Fruit fly (Drosophila melanogaster) whole organism, embryonic: ENCODE data around the gene CG10338.

ENCODE experiments used
- Atf3 ChIP-seq: fragments of 200-800 bp; sonication (Bioruptor generic); optimal IDR thresholded peaks from 3 replicates; lab custom pipeline; 2016; ENCODE audit warnings: missing biosample characterization, missing genetic modification characterization
- Atf6 ChIP-seq: fragments of 200-800 bp; sonication (Bioruptor generic); IDR thresholded peaks from 2 replicates; pipeline ENCODE4 v1.3.6; 2022; ENCODE audit warnings: missing biosample characterization, missing genetic modification characterization
- CG11695 ChIP-seq: fragments of 200-800 bp; sonication (Bioruptor generic); IDR thresholded peaks from 3 replicates; pipeline ENCODE4 v1.3.6; 2022; ENCODE audit warnings: missing biosample characterization, missing genetic modification characterization
- CG12659 ChIP-seq: fragments of 200-800 bp; sonication (Bioruptor generic); optimal IDR thresholded peaks from 3 replicates; lab custom pipeline; 2017; ENCODE audit warnings: mild to moderate bottlenecking, missing biosample characterization, missing genetic modification reagents, missing genetic modification characterization
- CG12942 ChIP-seq: fragments of 200-800 bp; sonication (Bioruptor generic); optimal IDR thresholded peaks from 3 replicates; lab custom pipeline; 2016; ENCODE audit warnings: missing biosample characterization, missing genetic modification characterization
- CG13123 ChIP-seq: fragments of 200-800 bp; sonication (Bioruptor generic); optimal IDR thresholded peaks from 2 replicates; lab custom pipeline; 2016; ENCODE audit warnings: missing biosample characterization, missing genetic modification characterization
- CG14710 ChIP-seq: fragments of 200-800 bp; sonication (Bioruptor generic); optimal IDR thresholded peaks from 3 replicates; lab custom pipeline; 2019; ENCODE audit warnings: missing biosample characterization, mild to moderate bottlenecking, missing genetic modification characterization, moderate library complexity
- CG15011 ChIP-seq: fragments of 200-800 bp; sonication (Bioruptor generic); optimal IDR thresholded peaks from 3 replicates; lab custom pipeline; 2018; ENCODE audit warnings: missing biosample characterization, mild to moderate bottlenecking, missing genetic modification characterization
- CG17359 ChIP-seq: fragments of 200-800 bp; sonication (Bioruptor generic); optimal IDR thresholded peaks from 3 replicates; lab custom pipeline; 2018; ENCODE audit warnings: missing biosample characterization, mild to moderate bottlenecking, missing genetic modification characterization, moderate library complexity
- CG17829 ChIP-seq: fragments of 200-800 bp; optimal IDR thresholded peaks from 2 replicates; lab custom pipeline; 2019; ENCODE audit warnings: missing biosample characterization, mild to moderate bottlenecking, missing genetic modification characterization, moderate library complexity
- CG2712 ChIP-seq: fragments of 200-800 bp; optimal IDR thresholded peaks from 3 replicates; lab custom pipeline; 2019; ENCODE audit warnings: missing biosample characterization, mild to moderate bottlenecking, missing genetic modification characterization, moderate library complexity
- CG3726 ChIP-seq: fragments of 200-800 bp; sonication (Bioruptor generic); IDR thresholded peaks from 3 replicates; pipeline ENCODE4, ENCODE4 v1.3.6; 2022; ENCODE audit warnings: missing biosample characterization, missing genetic modification characterization
- CG4328 ChIP-seq: fragments of 200-800 bp; sonication (Bioruptor generic); optimal IDR thresholded peaks from 3 replicates; lab custom pipeline; 2017; ENCODE audit warnings: missing biosample characterization, missing genetic modification reagents, missing genetic modification characterization
- CG5180 ChIP-seq: fragments of 200-800 bp; sonication (Bioruptor generic); optimal IDR thresholded peaks from 3 replicates; lab custom pipeline; 2017; ENCODE audit warnings: missing biosample characterization, missing genetic modification characterization, mild to moderate bottlenecking, moderate library complexity, missing genetic modification reagents
- CG6175 ChIP-seq: fragments of 200-800 bp; sonication (Bioruptor generic); IDR thresholded peaks from 3 replicates; pipeline ENCODE4 v1.3.6; 2022; ENCODE audit warnings: missing biosample characterization, missing genetic modification characterization
- CG6272 ChIP-seq: fragments of 200-800 bp; sonication (Bioruptor generic); IDR thresholded peaks from 2 replicates; pipeline ENCODE4 v1.3.6; 2022; ENCODE audit warnings: missing biosample characterization, missing genetic modification characterization
- CG6689 ChIP-seq: fragments of 200-800 bp; sonication (Bioruptor generic); IDR thresholded peaks from 2 replicates; pipeline ENCODE4 v1.3.6; 2022; ENCODE audit warnings: missing biosample characterization, missing genetic modification characterization
- CG7372 ChIP-seq: fragments of 200-800 bp; sonication (Bioruptor generic); IDR thresholded peaks from 2 replicates; pipeline ENCODE4 v1.3.6; 2022; ENCODE audit warnings: missing biosample characterization, missing genetic modification characterization
- CG8290 ChIP-seq, 3 experiments: fragments of 200-800 bp; sonication (Bioruptor generic); optimal IDR thresholded peaks; 2 replicates each; lab custom pipeline; 2016 to 2019; ENCODE audit warnings: missing biosample characterization in 3 of 3, missing genetic modification characterization in 3 of 3, mild to moderate bottlenecking in 2 of 3, moderate library complexity in 1 of 3
- CG8765 ChIP-seq: fragments of 200-800 bp; sonication (Bioruptor generic); IDR thresholded peaks from 2 replicates; pipeline ENCODE4 v1.3.6; 2022; ENCODE audit warnings: missing biosample characterization, missing genetic modification characterization
- CG8944 ChIP-seq: fragments of 200-800 bp; sonication (Bioruptor generic); optimal IDR thresholded peaks from 3 replicates; lab custom pipeline; 2016; ENCODE audit warnings: missing biosample characterization, missing genetic modification characterization
- CrebB ChIP-seq: fragments of 200-800 bp; sonication (Bioruptor generic); optimal IDR thresholded peaks from 3 replicates; lab custom pipeline; 2018; ENCODE audit warnings: missing biosample characterization, mild to moderate bottlenecking, missing genetic modification characterization
- Dbx ChIP-seq: fragments of 200-800 bp; sonication (Bioruptor generic); IDR thresholded peaks from 3 replicates; pipeline ENCODE4 v1.3.6; 2022; ENCODE audit warnings: missing biosample characterization, missing genetic modification characterization
- Dek ChIP-seq: fragments of 200-800 bp; sonication (Bioruptor generic); optimal IDR thresholded peaks from 3 replicates; lab custom pipeline; 2019; ENCODE audit warnings: missing biosample characterization, mild to moderate bottlenecking, missing genetic modification characterization, moderate library complexity
- Lhr ChIP-seq: fragments of 200-800 bp; sonication (Bioruptor generic); optimal IDR thresholded peaks from 3 replicates; lab custom pipeline; 2017; ENCODE audit warnings: mild to moderate bottlenecking, missing biosample characterization, missing genetic modification reagents, missing genetic modification characterization
- Oli ChIP-seq: fragments of 200-800 bp; sonication (Bioruptor generic); optimal IDR thresholded peaks from 2 replicates; lab custom pipeline; 2018; ENCODE audit warnings: missing biosample characterization, mild to moderate bottlenecking, missing genetic modification characterization, moderate library complexity
- Stat92E ChIP-seq, 3 experiments: fragments of >200 bp in 2 of 3; fragments of 200-800 bp in 1 of 3; sonication (Bioruptor generic) in 1 of 3; optimal IDR thresholded peaks; 2 replicates each; lab custom pipeline; 2017 to 2019; ENCODE audit warnings: missing biosample characterization in 3 of 3, missing genetic modification characterization in 3 of 3, mild to moderate bottlenecking in 1 of 3, moderate library complexity in 1 of 3
- Xrp1 ChIP-seq: fragments of 200-800 bp; sonication (Bioruptor generic); IDR thresholded peaks from 2 replicates; pipeline ENCODE4 v1.3.6; 2022; ENCODE audit warnings: missing biosample characterization, missing genetic modification characterization
- ara ChIP-seq: fragments of 200-800 bp; sonication (Bioruptor generic); IDR thresholded peaks from 2 replicates; pipeline ENCODE4 v1.3.6; 2022; ENCODE audit warnings: missing biosample characterization, missing genetic modification characterization
- az2 ChIP-seq: fragments of 200-800 bp; sonication (Bioruptor generic); optimal IDR thresholded peaks from 3 replicates; lab custom pipeline; 2016; ENCODE audit warnings: missing biosample characterization, missing genetic modification characterization
- btn ChIP-seq: fragments of 200-800 bp; sonication (Bioruptor generic); optimal IDR thresholded peaks from 2 replicates; lab custom pipeline; 2016; ENCODE audit warnings: missing biosample characterization, missing genetic modification characterization
- crc ChIP-seq: fragments of 200-800 bp; sonication (Bioruptor generic); optimal IDR thresholded peaks from 2 replicates; lab custom pipeline; 2016; ENCODE audit warnings: missing biosample characterization, missing genetic modification characterization
- dm ChIP-seq: fragments of 200-800 bp; sonication (Bioruptor generic); optimal IDR thresholded peaks from 3 replicates; lab custom pipeline; 2016; ENCODE audit warnings: missing biosample characterization, missing genetic modification characterization
- dmrt11E ChIP-seq: fragments of 200-800 bp; sonication (Bioruptor generic); optimal IDR thresholded peaks from 3 replicates; lab custom pipeline; 2018; ENCODE audit warnings: missing biosample characterization, mild to moderate bottlenecking, missing genetic modification characterization, moderate library complexity
- ewg ChIP-seq: fragments of 200-800 bp; sonication (Bioruptor generic); optimal IDR thresholded peaks from 3 replicates; lab custom pipeline; 2017; ENCODE audit warnings: mild to moderate bottlenecking, missing biosample characterization, missing genetic modification reagents, missing genetic modification characterization
- gt ChIP-seq: fragments of 200-800 bp; sonication (Bioruptor generic); IDR thresholded peaks from 2 replicates; pipeline ENCODE4 v1.3.6; 2022; ENCODE audit warnings: missing biosample characterization, missing genetic modification characterization
- knrl ChIP-seq: fragments of 200-800 bp; sonication (Bioruptor generic); IDR thresholded peaks from 3 replicates; pipeline ENCODE4 v1.3.6; 2022; ENCODE audit warnings: missing biosample characterization, missing genetic modification characterization; ENCODE audit not compliant: partially characterized antibody
- lola ChIP-seq, 3 experiments: fragments of >200 bp in 2 of 3; fragments of 200-800 bp in 1 of 3; sonication (Bioruptor generic) in 1 of 3; optimal IDR thresholded peaks; 2 replicates each; lab custom pipeline; 2017 to 2019; ENCODE audit warnings: missing biosample characterization in 3 of 3, missing genetic modification characterization in 3 of 3, mild to moderate bottlenecking in 1 of 3, moderate library complexity in 1 of 3
- luna ChIP-seq: fragments of 200-800 bp; sonication (Bioruptor generic); optimal IDR thresholded peaks from 2 replicates; lab custom pipeline; 2016; ENCODE audit warnings: missing biosample characterization, missing genetic modification characterization
- nerfin-1 ChIP-seq: fragments of 200-800 bp; sonication (Bioruptor generic); optimal IDR thresholded peaks from 3 replicates; lab custom pipeline; 2019; ENCODE audit warnings: missing biosample characterization, mild to moderate bottlenecking, missing genetic modification characterization, moderate library complexity
- peb ChIP-seq: fragments of 200-800 bp; sonication (Bioruptor generic); IDR thresholded peaks from 2 replicates; pipeline ENCODE4 v1.3.6; 2022; ENCODE audit warnings: missing biosample characterization, missing genetic modification characterization
- pfk ChIP-seq: fragments of 200-800 bp; sonication (Bioruptor generic); optimal IDR thresholded peaks from 2 replicates; lab custom pipeline; 2018; ENCODE audit warnings: missing biosample characterization, mild to moderate bottlenecking, missing genetic modification characterization, moderate library complexity
- pho ChIP-seq: fragments of 200-800 bp; sonication (Bioruptor generic); optimal IDR thresholded peaks from 2 replicates; lab custom pipeline; 2016; ENCODE audit warnings: missing biosample characterization, missing genetic modification characterization
- rib ChIP-seq: fragments of 200-800 bp; sonication (Bioruptor generic); IDR thresholded peaks from 2 replicates; pipeline ENCODE4 v1.3.6; 2022; ENCODE audit warnings: missing biosample characterization, missing genetic modification characterization
- sens-2 ChIP-seq: fragments of 200-800 bp; sonication (Bioruptor generic); IDR thresholded peaks from 2 replicates; pipeline ENCODE4 v1.3.6; 2022; ENCODE audit warnings: missing biosample characterization, missing genetic modification characterization
- tap ChIP-seq: fragments of 200-800 bp; optimal IDR thresholded peaks from 3 replicates; lab custom pipeline; 2019; ENCODE audit warnings: missing biosample characterization, mild to moderate bottlenecking, missing genetic modification characterization, moderate library complexity
- trem ChIP-seq: fragments of 200-800 bp; optimal IDR thresholded peaks from 3 replicates; lab custom pipeline; 2019; ENCODE audit warnings: missing biosample characterization, mild to moderate bottlenecking, missing genetic modification characterization, moderate library complexity
- wek ChIP-seq: fragments of 200-800 bp; sonication (Bioruptor generic); optimal IDR thresholded peaks from 3 replicates; lab custom pipeline; 2018; ENCODE audit warnings: missing biosample characterization, mild to moderate bottlenecking, missing genetic modification characterization, moderate library complexity

The CG10338 gene

dm6 chr2L:18693877-18694723, 1.4 kb upstream of the CG10338 start (continued):
- TF ChIP-seq CG2712 (tag; lab: Kevin White, UChicago) = peak; percentile 56
- peak; percentile 72; the same call in 2 of the 3 replicates for TF ChIP-seq Dbx (GFP tag; lab: Robert Waterston, UW)
- no peak for TF ChIP-seq wek (GFP tag; lab: Kevin White, UChicago)
- TF ChIP-seq CG6175 = no peak
- TF ChIP-seq Atf6 (GFP tag; lab: Robert Waterston, UW) = peak; percentile 45; the same call in 1 of the 2 replicates
- TF ChIP-seq pfk (GFP tag; lab: Kevin White, UChicago) = no peak
- peak; percentile 41; the same call in 1 of the 2 replicates for TF ChIP-seq CG6272
- peak; percentile 44 for TF ChIP-seq az2 (GFP tag; lab: Kevin White, UChicago)
- TF ChIP-seq CG17359 (tag; lab: Kevin White, UChicago) = peak; percentile 63
- TF ChIP-seq dmrt11E = no peak
- peak; percentile 6 for TF ChIP-seq ewg (GFP tag; lab: Kevin White, UChicago)
- peak; percentile 68 for TF ChIP-seq rib (GFP tag; lab: Robert Waterston, UW)
- TF ChIP-seq CrebB = peak; percentile 37
- peak; percentile 34 for TF ChIP-seq nerfin-1 (tag; lab: Kevin White, UChicago)
- peak; percentile 80 for TF ChIP-seq Xrp1 (GFP tag; lab: Robert Waterston, UW)
- peak; percentile 36 for TF ChIP-seq Dek (tag; lab: Kevin White, UChicago)
- peak; percentile 66 for TF ChIP-seq dm (GFP tag; lab: Kevin White, UChicago)
- TF ChIP-seq CG15011 (GFP tag; lab: Kevin White, UChicago) = no peak
- 0 out of 2 replicates have a peak, but pooled peaks have one; percentile 21 for TF ChIP-seq gt (GFP tag; lab: Robert Waterston, UW)
- peak; percentile 12 for TF ChIP-seq btn (GFP tag; lab: Kevin White, UChicago)
- peak; percentile 30 for TF ChIP-seq CG17829
- peak; percentile 28 for TF ChIP-seq CG5180
- TF ChIP-seq trem (tag; lab: Kevin White, UChicago) = peak; percentile 14
- no peak for TF ChIP-seq peb (GFP tag; lab: Robert Waterston, UW)
- TF ChIP-seq, all 482 proteins: peak for 301

dm6 chr2L:18694724-18695105, 749 bp upstream of the CG10338 start:
- peak; percentile 50 for TF ChIP-seq CG6689
- TF ChIP-seq CG3726 (GFP tag; lab: Robert Waterston, UW) = no peak
- no peak for TF ChIP-seq knrl (GFP tag; lab: Robert Waterston, UW)
- no peak for TF ChIP-seq tap (tag; lab: Kevin White, UChicago)
- peak; percentile 33; the same call in 1 of the 2 replicates for TF ChIP-seq ara (GFP tag; lab: Robert Waterston, UW)
- peak; percentile 31 for TF ChIP-seq Oli (tag; lab: Kevin White, UChicago)
- TF ChIP-seq crc (GFP tag; lab: Kevin White, UChicago) = no peak
- no peak for TF ChIP-seq CG8944 (GFP tag; lab: Kevin White, UChicago)
- no peak for TF ChIP-seq luna (GFP tag; lab: Kevin White, UChicago)
- TF ChIP-seq CG13123 (GFP tag; lab: Kevin White, UChicago) = no peak
- TF ChIP-seq CG4328 (GFP tag; lab: Kevin White, UChicago) = no peak
- no peak for TF ChIP-seq CG12659 (GFP tag; lab: Kevin White, UChicago)
- TF ChIP-seq CG7372 = peak; percentile 57; the same call in 1 of the 2 replicates
- peak; percentile 19 for TF ChIP-seq CG12942 (GFP tag; lab: Kevin White, UChicago)
- no peak for TF ChIP-seq Lhr (GFP tag; lab: Kevin White, UChicago)
- TF ChIP-seq CG14710 = no peak
- TF ChIP-seq CG11695 (GFP tag; lab: Robert Waterston, UW) = peak; percentile 62
- TF ChIP-seq CG8765 (GFP tag; lab: Robert Waterston, UW) = no peak
- TF ChIP-seq CG8290 (GFP tag; optimal IDR thresholded peaks at IDR 0.05; lab: Kevin White, UChicago) = no peak
- TF ChIP-seq CG8290 (tag; optimal IDR thresholded peaks at IDR 0.05; lab: Kevin White, UChicago) = no peak
- no peak for TF ChIP-seq pho (GFP tag; lab: Kevin White, UChicago)
- no peak for TF ChIP-seq Atf3
- no peak for TF ChIP-seq lola (GFP tag; optimal IDR thresholded peaks at IDR 0.05; lab: Kevin White, UChicago)
- TF ChIP-seq sens-2 (GFP tag; lab: Robert Waterston, UW) = peak; percentile 20; the same call in 1 of the 2 replicates
- TF ChIP-seq Stat92E (GFP tag; optimal IDR thresholded peaks at IDR 0.05; lab: Kevin White, UChicago) = no peak
